Worm (Caenorhabditis elegans) whole organism, late embryonic: ENCODE results near the gene metl-6.

Experiments used
- T23F11.4 ChIP-seq: fragments of 200-800 bp; sonication (Bioruptor generic); optimal IDR thresholded peaks from 2 replicates; lab custom pipeline; 2018; ENCODE audit warnings: mild to moderate bottlenecking, missing genetic modification characterization, missing compliant biosample characterization
- elt-2 ChIP-seq: sonication (generic microtip); optimal IDR thresholded peaks from 2 replicates; lab custom pipeline; 2016; ENCODE audit warnings: missing genetic modification reagents, missing genetic modification characterization, missing compliant biosample characterization
- fkh-10 ChIP-seq: fragments of 150-350 bp; optimal IDR thresholded peaks from 2 replicates; lab custom pipeline; 2014; ENCODE audit warnings: missing biosample characterization, missing genetic modification reagents, missing genetic modification characterization
- nfya-1 ChIP-seq: sonication (generic microtip); optimal IDR thresholded peaks from 2 replicates; lab custom pipeline; 2017; ENCODE audit warnings: missing genetic modification characterization, mild to moderate bottlenecking, missing compliant biosample characterization, antibody characterized with exemption, moderate library complexity

DNA sequence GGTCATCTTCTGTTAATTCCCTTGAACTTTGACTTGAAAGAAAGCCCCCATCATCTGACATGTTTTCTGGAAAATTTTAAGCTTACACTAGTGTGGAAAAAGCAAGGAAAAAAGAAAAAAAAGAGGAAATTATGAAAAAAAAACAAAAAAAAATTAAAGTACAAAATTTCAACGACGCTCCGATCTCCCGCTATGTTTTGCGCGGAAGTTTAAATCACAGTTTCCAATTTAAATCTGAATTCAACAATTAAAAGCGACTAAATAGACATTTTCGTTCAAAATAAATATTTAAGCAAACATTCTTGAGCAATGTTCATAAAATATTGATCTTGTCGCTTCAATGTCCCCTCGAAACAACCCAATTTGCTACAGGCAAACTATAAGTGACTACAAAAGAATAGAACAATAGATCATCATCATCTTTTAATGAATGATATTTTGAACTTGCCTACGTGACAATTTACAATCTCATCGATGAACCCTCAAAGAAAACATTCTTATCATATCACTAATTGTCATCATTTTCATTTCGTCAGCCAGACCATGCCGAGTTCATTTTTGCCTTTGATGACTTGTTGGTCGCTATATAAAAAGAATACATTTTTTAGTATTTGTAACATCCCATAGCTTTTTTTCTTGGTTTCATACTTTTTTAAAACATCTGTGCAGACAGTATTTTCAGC lies at the start of gene metl-6, which contains the start of gene nit-1:
- TF ChIP-seq nfya-1 (tag; lab: Kevin White, UChicago), result no peak
- TF ChIP-seq T23F11.4, result no peak
- TF ChIP-seq elt-2 (tag; lab: Kevin White, UChicago), result no peak
- no peak for TF ChIP-seq fkh-10
